Worm (Caenorhabditis elegans) whole organism, L4 larva: ENCODE results near the gene ZK892.4.

Experiments used
- Y75B8A.6 ChIP-seq: fragments of 200-800 bp; sonication (Bioruptor generic); IDR thresholded peaks from 2 replicates; pipeline ENCODE4 v1.3.6; 2022; ENCODE audit warnings: missing genetic modification reagents, missing genetic modification characterization, missing compliant biosample characterization
- ces-1 ChIP-seq: fragments of 150-350 bp; sonication (generic microtip); optimal IDR thresholded peaks from 4 replicates; lab custom pipeline; 2014; ENCODE audit warnings: missing biosample characterization, missing genetic modification reagents, missing genetic modification characterization
- mep-1 ChIP-seq: fragments of 150-350 bp; sonication (generic microtip); optimal IDR thresholded peaks from 3 replicates; lab custom pipeline; 2014; ENCODE audit warnings: missing biosample characterization, missing genetic modification characterization
- nhr-42 ChIP-seq: fragments of 200-800 bp; sonication (Bioruptor generic); IDR thresholded peaks from 2 replicates; pipeline ENCODE4 v1.3.6; 2022; ENCODE audit warnings: missing genetic modification characterization, missing compliant biosample characterization

- TF ChIP-seq nhr-42 (GFP tag; lab: Robert Waterston, UW) (no peak), Y75B8A.6 (GFP tag; lab: Robert Waterston, UW) (no peak), ces-1 (GFP tag; lab: Kevin White, UChicago) (peak; percentile 9), mep-1 (tag; lab: Kevin White, UChicago) (no peak)
Observed at ce11 chrII:10021749-10022148, 15.4 kb downstream of the ZK892.4 start.
